Fruit fly (Drosophila melanogaster) whole organism, embryonic: ENCODE data around the gene pall.

Source experiments
- Abd-B ChIP-seq: fragments of 200-800 bp; sonication (Bioruptor generic); optimal IDR thresholded peaks from 2 replicates; lab custom pipeline; 2018; ENCODE audit warnings: missing biosample characterization, mild to moderate bottlenecking, missing genetic modification characterization, moderate library complexity
- Antp ChIP-seq: fragments of 200-800 bp; sonication (Bioruptor generic); optimal IDR thresholded peaks from 3 replicates; lab custom pipeline; 2016; ENCODE audit warnings: missing biosample characterization, missing genetic modification characterization
- B-H1 ChIP-seq: fragments of 200-800 bp; sonication (Bioruptor generic); IDR thresholded peaks from 3 replicates; pipeline ENCODE4 v1.3.6; 2022; ENCODE audit warnings: missing biosample characterization, missing genetic modification characterization
- Blimp-1 ChIP-seq: fragments of 200-800 bp; sonication (Bioruptor generic); optimal IDR thresholded peaks from 3 replicates; lab custom pipeline; 2018; ENCODE audit warnings: missing biosample characterization, missing genetic modification characterization, mild to moderate bottlenecking, moderate library complexity, missing genetic modification reagents
- Bteb2 ChIP-seq: fragments of 200-800 bp; sonication (Bioruptor generic); optimal IDR thresholded peaks from 2 replicates; lab custom pipeline; 2016; ENCODE audit warnings: missing biosample characterization, missing genetic modification characterization
- C15 ChIP-seq: fragments of 200-800 bp; sonication (Bioruptor generic); IDR thresholded peaks from 3 replicates; pipeline ENCODE4 v1.3.6; 2022; ENCODE audit warnings: missing biosample characterization, missing genetic modification characterization
- CG10147 ChIP-seq: fragments of 200-800 bp; sonication (Bioruptor generic); optimal IDR thresholded peaks from 2 replicates; lab custom pipeline; 2019; ENCODE audit warnings: missing biosample characterization, mild to moderate bottlenecking, missing genetic modification characterization, moderate library complexity
- CG10274 ChIP-seq: fragments of 200-800 bp; sonication (Bioruptor generic); optimal IDR thresholded peaks from 3 replicates; lab custom pipeline; 2017; ENCODE audit warnings: missing biosample characterization, mild to moderate bottlenecking, missing genetic modification characterization
- CG10979 ChIP-seq: fragments of 200-800 bp; sonication (Bioruptor generic); optimal IDR thresholded peaks from 2 replicates; lab custom pipeline; 2018; ENCODE audit warnings: missing biosample characterization, mild to moderate bottlenecking, missing genetic modification characterization, moderate library complexity
- CG12219 ChIP-seq: fragments of 200-800 bp; sonication (Bioruptor generic); optimal IDR thresholded peaks from 3 replicates; lab custom pipeline; 2018; ENCODE audit warnings: missing biosample characterization, mild to moderate bottlenecking, missing genetic modification characterization
- CG12299 ChIP-seq: fragments of 200-800 bp; sonication (Bioruptor generic); optimal IDR thresholded peaks from 2 replicates; lab custom pipeline; 2018; ENCODE audit warnings: missing biosample characterization, mild to moderate bottlenecking, missing genetic modification characterization
- CG12391 ChIP-seq: fragments of 200-800 bp; sonication (Bioruptor generic); optimal IDR thresholded peaks from 3 replicates; lab custom pipeline; 2018; ENCODE audit warnings: missing biosample characterization, mild to moderate bottlenecking, missing genetic modification characterization, moderate library complexity
- CG15011 ChIP-seq: fragments of 200-800 bp; sonication (Bioruptor generic); optimal IDR thresholded peaks from 3 replicates; lab custom pipeline; 2018; ENCODE audit warnings: missing biosample characterization, mild to moderate bottlenecking, missing genetic modification characterization
- CG1602 ChIP-seq: fragments of 200-800 bp; sonication (Bioruptor generic); optimal IDR thresholded peaks from 3 replicates; lab custom pipeline; 2016; ENCODE audit warnings: missing biosample characterization, missing genetic modification characterization
- CG1647 ChIP-seq: fragments of 200-800 bp; sonication (Bioruptor generic); optimal IDR thresholded peaks from 3 replicates; lab custom pipeline; 2016; ENCODE audit warnings: missing biosample characterization, missing genetic modification characterization
- CG2712 ChIP-seq: fragments of 200-800 bp; optimal IDR thresholded peaks from 3 replicates; lab custom pipeline; 2019; ENCODE audit warnings: missing biosample characterization, mild to moderate bottlenecking, missing genetic modification characterization, moderate library complexity
- CG32532 ChIP-seq: fragments of 200-800 bp; sonication (Bioruptor generic); IDR thresholded peaks from 2 replicates; pipeline ENCODE4 v1.3.6; 2022; ENCODE audit warnings: missing biosample characterization, missing genetic modification characterization
- CG34422 ChIP-seq: fragments of 200-800 bp; sonication (Bioruptor generic); IDR thresholded peaks from 3 replicates; pipeline ENCODE4 v1.3.6; 2022; ENCODE audit warnings: missing biosample characterization, missing genetic modification characterization
- CG6813 ChIP-seq: fragments of 200-800 bp; sonication (Bioruptor generic); optimal IDR thresholded peaks from 2 replicates; lab custom pipeline; 2017; ENCODE audit warnings: missing biosample characterization, missing genetic modification characterization, mild to moderate bottlenecking, moderate library complexity, missing genetic modification reagents
- CG7745 ChIP-seq: fragments of 200-800 bp; sonication (Bioruptor generic); optimal IDR thresholded peaks from 2 replicates; lab custom pipeline; 2018; ENCODE audit warnings: missing biosample characterization, mild to moderate bottlenecking, missing genetic modification characterization, moderate library complexity
- D19A ChIP-seq: fragments of 200-800 bp; optimal IDR thresholded peaks from 3 replicates; lab custom pipeline; 2019; ENCODE audit warnings: missing biosample characterization, mild to moderate bottlenecking, missing genetic modification characterization, moderate library complexity
- Dref ChIP-seq: fragments of 200-800 bp; sonication (Bioruptor generic); IDR thresholded peaks from 2 replicates; pipeline ENCODE4 v1.3.6; 2022; ENCODE audit warnings: missing biosample characterization, missing genetic modification characterization
- GATAe ChIP-seq: fragments of 200-800 bp; sonication (Bioruptor generic); conservative IDR thresholded peaks from 2 replicates; pipeline ENCODE4 v1.3.6; 2022; ENCODE audit warnings: missing biosample characterization, missing genetic modification characterization
- HLH4C ChIP-seq: fragments of 200-800 bp; sonication (Bioruptor generic); IDR thresholded peaks from 3 replicates; pipeline ENCODE4 v1.3.6; 2022; ENCODE audit warnings: missing biosample characterization, missing genetic modification characterization; ENCODE audit not compliant: partially characterized antibody
- Mes4 ChIP-seq: fragments of 200-800 bp; sonication (Bioruptor generic); optimal IDR thresholded peaks from 2 replicates; lab custom pipeline; 2016; ENCODE audit warnings: missing biosample characterization, missing genetic modification characterization
- Mrtf ChIP-seq: fragments of 200-800 bp; sonication (Bioruptor generic); IDR thresholded peaks from 3 replicates; pipeline ENCODE4 v1.3.6; 2022; ENCODE audit warnings: missing biosample characterization, missing genetic modification characterization
- NFAT ChIP-seq: fragments of 200-800 bp; sonication (Bioruptor generic); IDR thresholded peaks from 2 replicates; pipeline ENCODE4 v1.3.6; 2022; ENCODE audit warnings: missing biosample characterization, missing genetic modification characterization
- Opbp ChIP-seq: fragments of 200-800 bp; sonication (Bioruptor generic); IDR thresholded peaks from 3 replicates; pipeline ENCODE4 v1.3.6; 2022; ENCODE audit warnings: missing biosample characterization, missing genetic modification characterization; ENCODE audit not compliant: partially characterized antibody
- Ptx1 ChIP-seq: fragments of 200-800 bp; sonication (Bioruptor generic); IDR thresholded peaks from 2 replicates; pipeline ENCODE4 v1.3.6; 2022; ENCODE audit warnings: missing biosample characterization, missing genetic modification characterization
- Sox100B ChIP-seq: fragments of 200-800 bp; sonication (Bioruptor generic); optimal IDR thresholded peaks from 3 replicates; lab custom pipeline; 2018; ENCODE audit warnings: missing biosample characterization, mild to moderate bottlenecking, missing genetic modification characterization
- Sry-δ ChIP-seq: fragments of 200-800 bp; sonication (Bioruptor generic); optimal IDR thresholded peaks from 2 replicates; lab custom pipeline; 2016; ENCODE audit warnings: missing biosample characterization, missing genetic modification characterization
- Ssrp ChIP-seq: fragments of 200-800 bp; sonication (Bioruptor generic); optimal IDR thresholded peaks from 2 replicates; lab custom pipeline; 2018; ENCODE audit warnings: missing biosample characterization, mild to moderate bottlenecking, missing genetic modification characterization, moderate library complexity
- croc ChIP-seq: fragments of 200-800 bp; sonication (Bioruptor generic); conservative IDR thresholded peaks from 3 replicates; pipeline ENCODE4 v1.3.6; 2022; ENCODE audit warnings: missing biosample characterization, missing genetic modification characterization
- gt ChIP-seq: fragments of 200-800 bp; sonication (Bioruptor generic); IDR thresholded peaks from 2 replicates; pipeline ENCODE4 v1.3.6; 2022; ENCODE audit warnings: missing biosample characterization, missing genetic modification characterization
- jigr1 ChIP-seq: fragments of 200-800 bp; sonication (Bioruptor generic); IDR thresholded peaks from 3 replicates; pipeline ENCODE4 v1.3.6; 2022; ENCODE audit warnings: missing biosample characterization, missing genetic modification characterization
- kay ChIP-seq: fragments of 200-800 bp; sonication (Bioruptor generic); optimal IDR thresholded peaks from 2 replicates; lab custom pipeline; 2016; ENCODE audit warnings: missing biosample characterization, missing genetic modification characterization
- lbe ChIP-seq: fragments of 200-800 bp; sonication (Bioruptor generic); optimal IDR thresholded peaks from 2 replicates; lab custom pipeline; 2016; ENCODE audit warnings: missing biosample characterization, mild to moderate bottlenecking, missing genetic modification characterization
- lov ChIP-seq, 2 experiments: fragments of 200-800 bp in 1 of 2; fragments of >200 bp in 1 of 2; sonication (Bioruptor generic) in 1 of 2; IDR thresholded peaks in 1 of 2; optimal IDR thresholded peaks in 1 of 2; 2 replicates in 1 of 2; 3 replicates in 1 of 2; pipeline versions ENCODE4 v1.3.6 to Lab custom; 2017 to 2022; ENCODE audit warnings: missing biosample characterization in 1 of 2, missing genetic modification characterization in 1 of 2
- mam ChIP-seq: fragments of 200-800 bp; sonication (Bioruptor generic); optimal IDR thresholded peaks from 3 replicates; lab custom pipeline; 2016; ENCODE audit warnings: missing biosample characterization, missing genetic modification characterization
- nerfin-2 ChIP-seq: fragments of 200-800 bp; sonication (Bioruptor generic); IDR thresholded peaks from 2 replicates; pipeline ENCODE4 v1.3.6; 2022; ENCODE audit warnings: missing biosample characterization, missing genetic modification characterization; ENCODE audit not compliant: partially characterized antibody
- rib ChIP-seq: fragments of 200-800 bp; sonication (Bioruptor generic); IDR thresholded peaks from 2 replicates; pipeline ENCODE4 v1.3.6; 2022; ENCODE audit warnings: missing biosample characterization, missing genetic modification characterization
- sna ChIP-seq: fragments of 200-800 bp; sonication (Bioruptor generic); IDR thresholded peaks from 2 replicates; pipeline ENCODE4 v1.3.6; 2022; ENCODE audit warnings: missing biosample characterization, missing genetic modification characterization; ENCODE audit not compliant: partially characterized antibody
- z ChIP-seq: fragments of 200-800 bp; sonication (Bioruptor generic); IDR thresholded peaks from 3 replicates; pipeline ENCODE4 v1.3.6; 2022; ENCODE audit warnings: missing biosample characterization, missing genetic modification characterization
- zfh1 ChIP-seq: fragments of 200-800 bp; sonication (Bioruptor generic); IDR thresholded peaks from 3 replicates; pipeline ENCODE4 v1.3.6; 2022; ENCODE audit warnings: missing biosample characterization, missing genetic modification characterization

pall gene

DNA sequence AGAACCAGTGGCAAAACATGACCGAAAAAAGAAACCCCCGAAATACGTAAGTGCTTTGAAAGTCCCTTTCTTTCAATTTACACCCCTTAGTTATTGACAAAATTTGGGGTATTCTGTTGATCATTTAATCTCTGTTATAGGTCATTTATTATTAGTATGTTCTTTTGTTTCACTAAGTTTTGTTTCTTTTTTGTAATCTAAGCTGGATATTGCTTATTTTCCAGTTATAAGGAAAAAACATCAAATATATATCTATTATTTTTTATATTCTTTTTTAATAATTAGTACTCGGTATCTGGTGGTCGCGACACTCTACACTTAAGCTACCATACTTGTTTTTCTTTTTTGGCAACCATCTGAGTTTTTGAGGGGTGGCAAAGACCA lies 21.1 kb upstream of the pall start (continued):
- TF ChIP-seq lov (optimal IDR thresholded peaks at IDR 0.05; lab: Kevin White, UChicago) (no peak), lov (GFP tag; IDR thresholded peaks at IDR 0.05; lab: Robert Waterston, UW) (no peak), sna (no peak), CG10274 (GFP tag; lab: Kevin White, UChicago) (no peak), Mrtf (GFP tag; lab: Robert Waterston, UW) (no peak), CG15011 (no peak), CG12219 (no peak), Blimp-1 (GFP tag; lab: Kevin White, UChicago) (peak; percentile 72), rib (GFP tag; lab: Robert Waterston, UW) (no peak), z (GFP tag; lab: Robert Waterston, UW) (no peak), Ptx1 (peak; percentile 54; the same call in 1 of the 2 replicates), gt (GFP tag; lab: Robert Waterston, UW) (no peak), HLH4C (GFP tag; lab: Robert Waterston, UW) (no peak), GATAe (no peak), jigr1 (no peak), Bteb2 (GFP tag; lab: Kevin White, UChicago) (no peak), Sry-δ (GFP tag; lab: Kevin White, UChicago) (no peak), CG10979 (peak; percentile 79), Sox100B (GFP tag; lab: Kevin White, UChicago) (peak; percentile 66), CG1647 (GFP tag; lab: Kevin White, UChicago) (no peak), CG34422 (GFP tag; lab: Robert Waterston, UW) (no peak), CG7745 (tag; lab: Kevin White, UChicago) (peak; percentile 39), CG10147 (GFP tag; lab: Kevin White, UChicago) (peak; percentile 19), CG12299 (tag; lab: Kevin White, UChicago) (peak; percentile 14), croc (GFP tag; lab: Robert Waterston, UW) (peak; percentile 32; the same call in 1 of the 3 replicates), Mes4 (GFP tag; lab: Kevin White, UChicago) (no peak), CG6813 (peak; percentile 30), CG1602 (GFP tag; lab: Kevin White, UChicago) (no peak), Antp (no peak), CG2712 (tag; lab: Kevin White, UChicago) (peak; percentile 84), B-H1 (GFP tag; lab: Robert Waterston, UW) (no peak), kay (GFP tag; lab: Kevin White, UChicago) (no peak), Opbp (no peak), lbe (no peak), mam (GFP tag; lab: Kevin White, UChicago) (no peak), NFAT (GFP tag; lab: Robert Waterston, UW) (no peak), Dref (GFP tag; lab: Robert Waterston, UW) (no peak), CG32532 (no peak), Ssrp (peak; percentile 53), D19A (tag; lab: Kevin White, UChicago) (peak; percentile 80), C15 (GFP tag; lab: Robert Waterston, UW) (no peak), CG12391 (tag; lab: Kevin White, UChicago) (peak; percentile 77), nerfin-2 (no peak), Abd-B (no peak), zfh1 (GFP tag; lab: Robert Waterston, UW) (peak; percentile 28; the same call in 1 of the 3 replicates)
- TF ChIP-seq, all 482 proteins: peak for 134
